Fruit fly (Drosophila melanogaster) whole organism: ENCODE data around the gene CG4069.

Experiments used
- CG8478 ChIP-seq: fragments of >200 bp; optimal IDR thresholded peaks from 2 replicates; lab custom pipeline; 2018; ENCODE audit warnings: inconsistent platforms
- Dll ChIP-seq: fragments of >200 bp; optimal IDR thresholded peaks from 2 replicates; lab custom pipeline; 2017
- EcR ChIP-seq, 2 experiments: fragments of >200 bp; optimal IDR thresholded peaks; 2 replicates each; lab custom pipeline; 2017; ENCODE audit warnings: missing biosample characterization in 2 of 2, missing genetic modification characterization in 2 of 2, missing genetic modification reagents in 2 of 2
- pan ChIP-seq: fragments of >200 bp; optimal IDR thresholded peaks from 2 replicates; lab custom pipeline; 2017
- psq ChIP-seq: fragments of >200 bp; optimal IDR thresholded peaks from 2 replicates; lab custom pipeline; 2017
- usp ChIP-seq: fragments of >200 bp; optimal IDR thresholded peaks from 2 replicates; lab custom pipeline; 2017; ENCODE audit warnings: missing biosample characterization, missing genetic modification characterization, mixed read lengths

dm6 chr3L:12534318-12534717 lies 2.8 kb downstream of the CG4069 start, which contains the start of gene Pmm2:
- no peak for TF ChIP-seq usp (GFP tag; lab: Kevin White, UChicago)
- no peak for TF ChIP-seq CG8478 (lab: Kevin White, UChicago)
- no peak for TF ChIP-seq psq (lab: Kevin White, UChicago)
- TF ChIP-seq Dll (lab: Kevin White, UChicago), result no peak
- no peak for TF ChIP-seq pan
- no peak for TF ChIP-seq EcR (GFP tag; optimal IDR thresholded peaks at IDR 0.05; lab: Kevin White, UChicago)
